Fruit fly (Drosophila melanogaster) whole organism: ENCODE measurements around the gene bcd.

Experiments used
- CG8478 ChIP-seq: fragments of >200 bp; optimal IDR thresholded peaks from 2 replicates; lab custom pipeline; 2018; ENCODE audit warnings: inconsistent platforms
- Dll ChIP-seq: fragments of >200 bp; optimal IDR thresholded peaks from 2 replicates; lab custom pipeline; 2017
- EcR ChIP-seq, 2 experiments: fragments of >200 bp; optimal IDR thresholded peaks; 2 replicates each; lab custom pipeline; 2017; ENCODE audit warnings: missing biosample characterization in 2 of 2, missing genetic modification characterization in 2 of 2, missing genetic modification reagents in 2 of 2
- pan ChIP-seq: fragments of >200 bp; optimal IDR thresholded peaks from 2 replicates; lab custom pipeline; 2017
- psq ChIP-seq: fragments of >200 bp; optimal IDR thresholded peaks from 2 replicates; lab custom pipeline; 2017
- usp ChIP-seq: fragments of >200 bp; optimal IDR thresholded peaks from 2 replicates; lab custom pipeline; 2017; ENCODE audit warnings: missing biosample characterization, missing genetic modification characterization, mixed read lengths

bcd gene

dm6 chr3R:6741983-6742382, 17.3 kb downstream of the bcd start, which contains the start of gene pb:
TSS of gene pb (minus strand) at chr3R:6742063.
- TF ChIP-seq psq (lab: Kevin White, UChicago) (no peak), usp (no peak), pan (lab: Kevin White, UChicago) (no peak), EcR (GFP tag; optimal IDR thresholded peaks at IDR 0.05; lab: Kevin White, UChicago) (no peak), Dll (lab: Kevin White, UChicago) (no peak), CG8478 (lab: Kevin White, UChicago) (no peak)

- no peak for TF ChIP-seq psq (lab: Kevin White, UChicago)
- TF ChIP-seq CG8478 (lab: Kevin White, UChicago) = peak; percentile 48
Measured at dm6 chr3R:6741400-6741959, 17.8 kb downstream of the bcd start.

DNA sequence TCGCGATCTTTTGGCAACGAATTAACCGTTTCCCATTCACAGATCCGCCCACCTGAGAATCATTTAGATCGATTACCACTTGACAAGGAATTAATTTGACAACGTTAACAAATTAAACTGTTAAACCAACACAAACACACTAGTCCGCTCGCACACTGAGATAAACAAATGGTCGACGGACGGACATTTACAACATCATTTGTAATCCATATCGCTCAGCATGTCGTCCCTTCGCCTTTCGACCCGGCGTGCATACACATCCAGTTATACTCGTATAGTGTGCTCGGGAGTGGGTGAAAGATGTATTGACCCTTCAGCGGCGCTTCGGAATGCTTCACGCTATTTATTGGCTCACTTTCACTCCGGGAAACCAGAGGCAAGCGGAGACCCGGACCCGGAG, 23.5 kb downstream of the bcd start:
- TF ChIP-seq Dll (lab: Kevin White, UChicago) (no peak), CG8478 (lab: Kevin White, UChicago) (no peak), EcR (GFP tag; optimal IDR thresholded peaks at IDR 0.05; lab: Kevin White, UChicago) (no peak), psq (lab: Kevin White, UChicago) (no peak), usp (no peak), pan (lab: Kevin White, UChicago) (no peak)

- TF ChIP-seq CG8478 (lab: Kevin White, UChicago) (no peak), Dll (lab: Kevin White, UChicago) (peak; percentile 56)
Measured at dm6 chr3R:6726119-6726518, 33.1 kb downstream of the bcd start.

- TF ChIP-seq usp (no peak), EcR (GFP tag; optimal IDR thresholded peaks at IDR 0.05; lab: Kevin White, UChicago) (no peak), psq (lab: Kevin White, UChicago) (no peak), CG8478 (lab: Kevin White, UChicago) (no peak), Dll (lab: Kevin White, UChicago) (no peak), pan (lab: Kevin White, UChicago) (no peak)
Measured at dm6 chr3R:6723537-6724171, 35.6 kb downstream of the bcd start.

dm6 chr3R:6708858-6709257, 50.4 kb downstream of the bcd start:
- TF ChIP-seq Dll (lab: Kevin White, UChicago) = no peak
- TF ChIP-seq EcR (GFP tag; optimal IDR thresholded peaks at IDR 0.05; lab: Kevin White, UChicago) = no peak
- no peak for TF ChIP-seq pan (lab: Kevin White, UChicago)
- TF ChIP-seq psq (lab: Kevin White, UChicago) = no peak
- TF ChIP-seq CG8478 (lab: Kevin White, UChicago) = no peak
- no peak for TF ChIP-seq usp

DNA sequence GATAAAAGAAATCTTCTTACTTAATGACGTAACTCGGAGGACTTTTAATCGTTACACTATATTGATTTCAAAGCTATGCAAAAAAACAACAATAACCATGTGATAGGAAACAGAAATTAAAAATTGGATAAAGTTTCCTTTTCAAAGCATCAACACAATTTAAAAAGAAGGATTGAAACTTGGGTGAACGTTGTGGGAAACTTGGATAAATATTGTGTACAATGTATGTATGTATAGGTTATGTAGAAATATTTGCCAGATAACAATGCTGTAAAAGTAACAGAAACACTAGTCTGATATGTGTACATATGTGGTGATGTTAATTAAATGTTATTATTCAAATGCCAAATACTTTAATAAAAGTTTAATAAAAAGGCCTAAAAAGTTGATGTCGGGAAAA, 52.9 kb downstream of the bcd start:
- TF ChIP-seq Dll (lab: Kevin White, UChicago) (no peak), CG8478 (lab: Kevin White, UChicago) (no peak), usp (no peak), EcR (GFP tag; optimal IDR thresholded peaks at IDR 0.05; lab: Kevin White, UChicago) (no peak), psq (lab: Kevin White, UChicago) (no peak), pan (lab: Kevin White, UChicago) (no peak)
